Worm (Caenorhabditis elegans): ENCODE measurements around the gene elo-9.

DNA sequence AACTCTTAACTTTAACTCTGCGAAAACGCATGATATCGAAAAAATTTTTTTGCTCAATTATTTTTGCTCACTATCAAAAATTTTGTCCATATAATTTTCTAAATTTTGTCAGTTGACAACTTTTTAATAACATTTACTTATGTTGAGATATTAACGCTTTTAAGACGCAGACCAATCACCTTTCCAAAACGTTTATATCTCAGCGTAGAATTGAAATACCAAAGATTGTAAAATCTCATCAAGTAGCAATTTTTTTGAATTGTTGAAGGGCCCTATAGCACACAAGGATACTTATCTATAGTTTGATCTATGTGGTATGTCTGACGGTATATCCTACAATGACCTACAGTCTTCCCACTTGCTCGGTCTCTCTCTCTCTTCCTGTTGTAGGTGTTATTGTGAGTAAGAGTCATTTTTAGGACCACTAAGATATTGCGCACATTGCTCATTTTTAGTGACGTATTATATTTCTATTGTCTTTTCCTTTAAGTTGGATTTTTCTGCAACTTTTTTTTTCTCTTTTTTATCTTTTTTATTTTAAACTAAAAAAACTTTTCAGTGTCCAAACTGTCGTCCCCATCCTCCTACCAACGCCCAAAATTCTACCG is 44.7 kb downstream of the elo-9 start, which contains the start of gene pde-3:
- no peak for TF ChIP-seq mdl-1 (tag; optimal IDR thresholded peaks at IDR 0.05)
- no peak for TF ChIP-seq hlh-4 (tag; optimal IDR thresholded peaks at IDR 0.05)
- no peak for TF ChIP-seq lin-15B (tag; optimal IDR thresholded peaks at IDR 0.05)
- TF ChIP-seq ztf-11 (tag; optimal IDR thresholded peaks at IDR 0.05): no peak
- TF ChIP-seq pqm-1 (tag; optimal IDR thresholded peaks at IDR 0.05): no peak
- no peak for TF ChIP-seq fkh-10 (GFP tag; optimal IDR thresholded peaks at IDR 0.05)
- no peak for TF ChIP-seq mep-1 (tag; optimal IDR thresholded peaks at IDR 0.05)
- no peak for TF ChIP-seq C16A3.4 (tag; optimal IDR thresholded peaks at IDR 0.05)
- no peak for TF ChIP-seq lin-13 (GFP tag; optimal IDR thresholded peaks at IDR 0.05)
- no peak for TF ChIP-seq jun-1 (tag; optimal IDR thresholded peaks at IDR 0.05)
- TF ChIP-seq fos-1 (tag; optimal IDR thresholded peaks at IDR 0.05): no peak

Measured in whole organism, L1 larva.